Fruit fly (Drosophila melanogaster): ENCODE data around the gene CG43317.

Gene CG43317

dm6 chr3R:15857189-15857767 lies 23.1 kb upstream of the CG43317 start, which contains the start of gene Hmt-1 (continued):
- peak; percentile 83 for TF ChIP-seq sens (GFP tag)
- TF ChIP-seq gsb-n (tag; optimal IDR thresholded peaks at IDR 0.05) = peak; percentile 40
- TF ChIP-seq CG1603 (tag; optimal IDR thresholded peaks at IDR 0.05) = no peak
- TF ChIP-seq CG8924 (tag; optimal IDR thresholded peaks at IDR 0.05) = peak; percentile 15
- TF ChIP-seq CG13287 (GFP tag; IDR thresholded peaks at IDR 0.05; ENCODE audit: partially characterized antibody) = peak; percentile 26
- no peak for TF ChIP-seq Dip3 (GFP tag; optimal IDR thresholded peaks at IDR 0.05)
- TF ChIP-seq ftz-f1 (GFP tag; optimal IDR thresholded peaks at IDR 0.05) = peak; percentile 36
- TF ChIP-seq CG13624 (GFP tag; optimal IDR thresholded peaks at IDR 0.05) = no peak
- TF ChIP-seq zfh2 (GFP tag; optimal IDR thresholded peaks at IDR 0.05) = no peak
- TF ChIP-seq CG9797 (GFP tag; optimal IDR thresholded peaks at IDR 0.05) = peak; percentile 92
- TF ChIP-seq grau (tag; optimal IDR thresholded peaks at IDR 0.05) = peak; percentile 77
- TF ChIP-seq E2f2 (GFP tag; IDR thresholded peaks at IDR 0.05) = peak; percentile 97
- peak in 1 of 2 experiments; percentile 6 for TF ChIP-seq chif (GFP tag; optimal IDR thresholded peaks at IDR 0.05)
- peak; percentile 51 for TF ChIP-seq Jarid2 (GFP tag; optimal IDR thresholded peaks at IDR 0.05)
- peak; percentile 13 for TF ChIP-seq exex (tag; optimal IDR thresholded peaks at IDR 0.05)
- peak; percentile 1 for TF ChIP-seq Max (GFP tag; optimal IDR thresholded peaks at IDR 0.05)
- TF ChIP-seq Ets97D (GFP tag; optimal IDR thresholded peaks at IDR 0.05) = peak; percentile 58
- TF ChIP-seq HLH4C (GFP tag; IDR thresholded peaks at IDR 0.05; ENCODE audit: partially characterized antibody) = no peak
- TF ChIP-seq nmo (GFP tag; optimal IDR thresholded peaks at IDR 0.05) = peak; percentile 67
- peak; percentile 38 for TF ChIP-seq zen (tag; optimal IDR thresholded peaks at IDR 0.05)
- 0 out of 2 replicates have a peak, but pooled peaks have one; percentile 20 for TF ChIP-seq sob (GFP tag; IDR thresholded peaks at IDR 0.05)
- peak; percentile 96 for TF ChIP-seq CG7928 (GFP tag; optimal IDR thresholded peaks at IDR 0.05)
- TF ChIP-seq kah (GFP tag; optimal IDR thresholded peaks at IDR 0.05) = no peak
- no peak for TF ChIP-seq lbe (GFP tag; optimal IDR thresholded peaks at IDR 0.05)
- peak; percentile 83 for TF ChIP-seq trem (tag; optimal IDR thresholded peaks at IDR 0.05)
- no peak for TF ChIP-seq sc (optimal IDR thresholded peaks at IDR 0.05)
- TF ChIP-seq sc (GFP tag; optimal IDR thresholded peaks at IDR 0.05) = no peak
- no peak for TF ChIP-seq CG34376 (GFP tag; optimal IDR thresholded peaks at IDR 0.05)
- no peak for TF ChIP-seq ewg (GFP tag; optimal IDR thresholded peaks at IDR 0.05)
- peak; percentile 57 for TF ChIP-seq CG17186 (GFP tag; optimal IDR thresholded peaks at IDR 0.05)
- peak; percentile 42 for TF ChIP-seq Sry-δ (GFP tag; optimal IDR thresholded peaks at IDR 0.05)
- no peak for TF ChIP-seq TFAM (GFP tag; optimal IDR thresholded peaks at IDR 0.05)
- peak; percentile 43 for TF ChIP-seq lilli (GFP tag; optimal IDR thresholded peaks at IDR 0.05)
- TF ChIP-seq phol (tag; optimal IDR thresholded peaks at IDR 0.05) = peak; percentile 57
- TF ChIP-seq Pdp1 (GFP tag; optimal IDR thresholded peaks at IDR 0.05) = peak in 1 of 2 experiments; percentile 93
- TF ChIP-seq CG2889 (GFP tag; IDR thresholded peaks at IDR 0.05) = no peak
- TF ChIP-seq CG2202 (tag; optimal IDR thresholded peaks at IDR 0.05) = peak; percentile 1
- TF ChIP-seq CG15514 (GFP tag; optimal IDR thresholded peaks at IDR 0.05) = peak; percentile 62
- no peak for TF ChIP-seq Chrac-16 (GFP tag; optimal IDR thresholded peaks at IDR 0.05)
- peak; percentile 34 for TF ChIP-seq Nf-YB (GFP tag; optimal IDR thresholded peaks at IDR 0.05)
- TF ChIP-seq CrebB (tag; optimal IDR thresholded peaks at IDR 0.05) = no peak
- no peak for TF ChIP-seq ase (GFP tag; IDR thresholded peaks at IDR 0.05)
- no peak for TF ChIP-seq CG12236 (GFP tag; optimal IDR thresholded peaks at IDR 0.05)
- no peak for TF ChIP-seq CG9876 (GFP tag; optimal IDR thresholded peaks at IDR 0.05)
- peak in 1 of 2 experiments; percentile 69 for TF ChIP-seq Hr78 (GFP tag; optimal IDR thresholded peaks at IDR 0.05)
- TF ChIP-seq CG14710 (tag; optimal IDR thresholded peaks at IDR 0.05) = peak; percentile 80
- TF ChIP-seq Hmr (GFP tag; optimal IDR thresholded peaks at IDR 0.05) = peak; percentile 8
- no peak for TF ChIP-seq jigr1 (GFP tag; IDR thresholded peaks at IDR 0.05)
- TF ChIP-seq CG1832 (GFP tag; optimal IDR thresholded peaks at IDR 0.05) = no peak
- TF ChIP-seq ems (GFP tag; optimal IDR thresholded peaks at IDR 0.05) = peak; percentile 14

All from whole organism, embryonic.